Fruit fly (Drosophila melanogaster) whole organism, prepupa: ENCODE data around the gene be.

Source experiments
- CG10669 ChIP-seq: fragments of 200-800 bp; sonication (Bioruptor generic); optimal IDR thresholded peaks from 3 replicates; lab custom pipeline; 2018; ENCODE audit warnings: missing biosample characterization, mild to moderate bottlenecking, missing genetic modification characterization, moderate library complexity
- CG11294 ChIP-seq: fragments of 200-800 bp; sonication (Bioruptor generic); IDR thresholded peaks from 2 replicates; pipeline ENCODE4 v1.3.6; 2022; ENCODE audit warnings: missing biosample characterization, missing genetic modification characterization
- CG11902 ChIP-seq: fragments of 200-800 bp; sonication (Bioruptor generic); optimal IDR thresholded peaks from 3 replicates; lab custom pipeline; 2016; ENCODE audit warnings: missing biosample characterization, missing genetic modification characterization
- CG15336 ChIP-seq: fragments of 200-800 bp; sonication (Bioruptor generic); IDR thresholded peaks from 2 replicates; pipeline ENCODE4 v1.3.6; 2022; ENCODE audit warnings: missing biosample characterization, missing genetic modification characterization
- CG1621 ChIP-seq: fragments of 200-800 bp; sonication (Bioruptor generic); optimal IDR thresholded peaks from 3 replicates; lab custom pipeline; 2018; ENCODE audit warnings: missing biosample characterization, mild to moderate bottlenecking, missing genetic modification characterization
- CG16779 ChIP-seq: fragments of 200-800 bp; sonication (Bioruptor generic); optimal IDR thresholded peaks from 3 replicates; lab custom pipeline; 2017; ENCODE audit warnings: missing biosample characterization, mild to moderate bottlenecking, missing genetic modification characterization
- CG3032 ChIP-seq: fragments of 200-800 bp; optimal IDR thresholded peaks from 2 replicates; lab custom pipeline; 2019; ENCODE audit warnings: missing biosample characterization, mild to moderate bottlenecking, missing genetic modification characterization, moderate library complexity
- CG31627 ChIP-seq: fragments of 200-800 bp; sonication (Bioruptor generic); optimal IDR thresholded peaks from 3 replicates; lab custom pipeline; 2016; ENCODE audit warnings: missing biosample characterization, missing genetic modification characterization
- CG32006 ChIP-seq: fragments of 200-800 bp; sonication (Bioruptor generic); optimal IDR thresholded peaks from 3 replicates; lab custom pipeline; 2017; ENCODE audit warnings: missing biosample characterization, mild to moderate bottlenecking, missing genetic modification characterization
- CG4318 ChIP-seq: fragments of 200-800 bp; sonication (Bioruptor generic); optimal IDR thresholded peaks from 3 replicates; lab custom pipeline; 2017; ENCODE audit warnings: missing biosample characterization, mild to moderate bottlenecking, missing genetic modification characterization
- CG6163 ChIP-seq: fragments of 200-800 bp; sonication (Bioruptor generic); IDR thresholded peaks from 3 replicates; pipeline ENCODE4 v1.3.6; 2022; ENCODE audit warnings: missing biosample characterization, missing genetic modification characterization
- CG6808 ChIP-seq: fragments of 200-800 bp; sonication (Bioruptor generic); optimal IDR thresholded peaks from 3 replicates; lab custom pipeline; 2017; ENCODE audit warnings: missing biosample characterization, missing genetic modification characterization, mild to moderate bottlenecking, moderate library complexity, missing genetic modification reagents
- CG6854 ChIP-seq: fragments of 200-800 bp; sonication (Bioruptor generic); optimal IDR thresholded peaks from 2 replicates; lab custom pipeline; 2017; ENCODE audit warnings: missing biosample characterization, mild to moderate bottlenecking, missing genetic modification characterization
- CG7368 ChIP-seq: fragments of 200-800 bp; sonication (Bioruptor generic); optimal IDR thresholded peaks from 3 replicates; lab custom pipeline; 2016; ENCODE audit warnings: missing biosample characterization, missing genetic modification characterization
- CG8119 ChIP-seq: fragments of 200-800 bp; sonication (Bioruptor generic); IDR thresholded peaks from 3 replicates; pipeline ENCODE4 v1.3.6; 2022; ENCODE audit warnings: missing biosample characterization, missing genetic modification characterization
- CG8319 ChIP-seq: fragments of 200-800 bp; sonication (Bioruptor generic); optimal IDR thresholded peaks from 3 replicates; lab custom pipeline; 2016; ENCODE audit warnings: missing biosample characterization, missing genetic modification characterization
- CG8632 ChIP-seq: fragments of 200-800 bp; sonication (Bioruptor generic); optimal IDR thresholded peaks from 3 replicates; lab custom pipeline; 2016; ENCODE audit warnings: missing biosample characterization, missing genetic modification characterization
- CG9139 ChIP-seq: fragments of 200-800 bp; sonication (Bioruptor generic); optimal IDR thresholded peaks from 3 replicates; lab custom pipeline; 2017; ENCODE audit warnings: missing biosample characterization, mild to moderate bottlenecking, missing genetic modification characterization
- Eip75B ChIP-seq: fragments of 200-800 bp; sonication (Bioruptor generic); optimal IDR thresholded peaks from 3 replicates; lab custom pipeline; 2016; ENCODE audit warnings: missing biosample characterization, missing genetic modification characterization
- Eip78C ChIP-seq: fragments of 200-800 bp; sonication (Bioruptor generic); peaks from one replicate; lab custom pipeline; 2016; ENCODE audit warnings: missing biosample characterization, missing genetic modification characterization
- Eip93F ChIP-seq: fragments of 200-800 bp; sonication (Bioruptor generic); optimal IDR thresholded peaks from 2 replicates; lab custom pipeline; 2016; ENCODE audit warnings: missing biosample characterization, mild to moderate bottlenecking, missing genetic modification characterization
- Ets96B ChIP-seq: fragments of 200-800 bp; optimal IDR thresholded peaks from 2 replicates; lab custom pipeline; 2019; ENCODE audit warnings: missing biosample characterization, mild to moderate bottlenecking, missing genetic modification characterization, moderate library complexity
- Hr39 ChIP-seq: fragments of 200-800 bp; sonication (Bioruptor generic); optimal IDR thresholded peaks from 2 replicates; lab custom pipeline; 2016; ENCODE audit warnings: missing biosample characterization, missing genetic modification characterization
- Hr4 ChIP-seq: fragments of 200-800 bp; sonication (Bioruptor generic); optimal IDR thresholded peaks from 3 replicates; lab custom pipeline; 2016; ENCODE audit warnings: missing biosample characterization, missing genetic modification characterization
- Met ChIP-seq: fragments of 200-800 bp; sonication (Bioruptor generic); optimal IDR thresholded peaks from 3 replicates; lab custom pipeline; 2016; ENCODE audit warnings: missing biosample characterization, missing genetic modification characterization
- OdsH ChIP-seq: fragments of 200-800 bp; sonication (Bioruptor generic); optimal IDR thresholded peaks from 3 replicates; lab custom pipeline; 2016; ENCODE audit warnings: missing biosample characterization, missing genetic modification characterization
- Smox ChIP-seq: fragments of 200-800 bp; sonication (Bioruptor generic); optimal IDR thresholded peaks from 3 replicates; lab custom pipeline; 2016; ENCODE audit warnings: missing biosample characterization, missing genetic modification characterization
- Sox102F ChIP-seq: fragments of 200-800 bp; sonication (Bioruptor generic); optimal IDR thresholded peaks from 2 replicates; lab custom pipeline; 2016; ENCODE audit warnings: missing biosample characterization, mild to moderate bottlenecking, missing genetic modification characterization
- Sox14 ChIP-seq: fragments of 200-800 bp; sonication (Bioruptor generic); optimal IDR thresholded peaks from 3 replicates; lab custom pipeline; 2016; ENCODE audit warnings: missing biosample characterization, missing genetic modification characterization
- achi ChIP-seq: fragments of 200-800 bp; sonication (Bioruptor generic); optimal IDR thresholded peaks from 3 replicates; lab custom pipeline; 2016; ENCODE audit warnings: missing biosample characterization, missing genetic modification characterization
- acj6 ChIP-seq: fragments of 200-800 bp; sonication (Bioruptor generic); optimal IDR thresholded peaks from 3 replicates; lab custom pipeline; 2016; ENCODE audit warnings: missing biosample characterization, missing genetic modification characterization
- cyc ChIP-seq: fragments of 200-800 bp; sonication (Bioruptor generic); optimal IDR thresholded peaks from 3 replicates; lab custom pipeline; 2016; ENCODE audit warnings: missing biosample characterization, missing genetic modification characterization
- eg ChIP-seq: fragments of 200-800 bp; sonication (Bioruptor generic); IDR thresholded peaks from 3 replicates; pipeline ENCODE4 v1.3.6; 2022; ENCODE audit warnings: missing biosample characterization, missing genetic modification characterization
- esn ChIP-seq: fragments of 200-800 bp; sonication (Bioruptor generic); optimal IDR thresholded peaks from 2 replicates; lab custom pipeline; 2016; ENCODE audit warnings: missing biosample characterization, mild to moderate bottlenecking, missing genetic modification characterization, moderate library complexity
- fd59A ChIP-seq: fragments of 200-800 bp; sonication (Bioruptor generic); optimal IDR thresholded peaks from 2 replicates; lab custom pipeline; 2017; ENCODE audit warnings: missing biosample characterization, mild to moderate bottlenecking, missing genetic modification characterization, missing genetic modification reagents
- fd85E ChIP-seq: fragments of 200-800 bp; sonication (Bioruptor generic); optimal IDR thresholded peaks from 3 replicates; lab custom pipeline; 2016; ENCODE audit warnings: missing biosample characterization, missing genetic modification characterization
- fkh ChIP-seq: fragments of 200-800 bp; sonication (Bioruptor generic); optimal IDR thresholded peaks from 3 replicates; lab custom pipeline; 2017; ENCODE audit warnings: missing biosample characterization, mild to moderate bottlenecking, missing genetic modification characterization, moderate library complexity
- lz ChIP-seq: fragments of 200-800 bp; sonication (Bioruptor generic); optimal IDR thresholded peaks from 3 replicates; lab custom pipeline; 2016; ENCODE audit warnings: missing biosample characterization, missing genetic modification characterization
- pdm3 ChIP-seq: fragments of 200-800 bp; sonication (Bioruptor generic); optimal IDR thresholded peaks from 3 replicates; lab custom pipeline; 2016; ENCODE audit warnings: missing biosample characterization, missing genetic modification characterization
- salr ChIP-seq, 2 experiments: fragments of 200-800 bp; sonication (Bioruptor generic); optimal IDR thresholded peaks; 3 replicates each; lab custom pipeline; 2016 to 2018; ENCODE audit warnings: missing biosample characterization in 2 of 2, missing genetic modification characterization in 2 of 2, mild to moderate bottlenecking in 1 of 2
- spab ChIP-seq: fragments of 200-800 bp; sonication (Bioruptor generic); optimal IDR thresholded peaks from 2 replicates; lab custom pipeline; 2017; ENCODE audit warnings: missing biosample characterization, mild to moderate bottlenecking, missing genetic modification characterization, missing genetic modification reagents
- ss ChIP-seq, 2 experiments: fragments of 200-800 bp; sonication (Bioruptor generic); optimal IDR thresholded peaks; 2 replicates in 1 of 2; 3 replicates in 1 of 2; lab custom pipeline; 2017 to 2018; ENCODE audit warnings: mild to moderate bottlenecking in 2 of 2, missing biosample characterization in 2 of 2, missing genetic modification characterization in 2 of 2, moderate library complexity in 1 of 2
- svp ChIP-seq: fragments of 200-800 bp; sonication (Bioruptor generic); peaks from one replicate; lab custom pipeline; 2016; ENCODE audit warnings: missing biosample characterization, missing genetic modification characterization
- topi ChIP-seq: fragments of 200-800 bp; sonication (Bioruptor generic); optimal IDR thresholded peaks from 3 replicates; lab custom pipeline; 2016; ENCODE audit warnings: missing biosample characterization, missing genetic modification characterization

Gene be

DNA sequence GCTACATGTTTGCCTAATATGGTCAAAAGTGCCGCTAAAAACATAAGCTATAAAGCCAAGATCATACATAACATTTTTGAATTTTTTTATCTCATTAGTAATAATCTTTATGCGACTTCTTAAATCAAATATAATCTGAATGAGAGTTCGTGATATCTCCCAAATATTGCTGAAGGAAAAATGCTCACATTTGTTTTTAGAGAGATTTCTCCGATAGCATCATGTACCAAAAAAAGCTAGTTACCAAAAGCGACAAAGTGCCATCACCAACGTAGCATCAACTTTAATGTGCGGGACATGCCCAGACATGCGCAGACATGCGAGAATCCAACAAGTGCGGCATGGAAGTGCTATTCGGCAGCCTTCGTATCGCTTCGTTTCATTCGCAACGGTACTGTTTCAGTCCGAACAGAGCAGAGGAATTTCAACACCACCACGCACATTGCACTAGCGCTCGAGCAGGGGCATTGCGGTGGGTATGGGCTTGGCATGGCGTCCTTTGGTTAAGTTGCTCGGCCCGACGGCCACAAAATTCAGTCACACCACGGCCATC, 65.0 kb downstream of the be start, which contains the start of gene Rab3-GEF:
Gene Rab3-GEF (plus strand): TSS at position 537 of the 553 bp plus-strand sequence.
- peak; percentile 9 for TF ChIP-seq Eip78C
- TF ChIP-seq topi (GFP tag; lab: Kevin White, UChicago), result no peak
- no peak for TF ChIP-seq Smox (GFP tag; lab: Kevin White, UChicago)

DNA sequence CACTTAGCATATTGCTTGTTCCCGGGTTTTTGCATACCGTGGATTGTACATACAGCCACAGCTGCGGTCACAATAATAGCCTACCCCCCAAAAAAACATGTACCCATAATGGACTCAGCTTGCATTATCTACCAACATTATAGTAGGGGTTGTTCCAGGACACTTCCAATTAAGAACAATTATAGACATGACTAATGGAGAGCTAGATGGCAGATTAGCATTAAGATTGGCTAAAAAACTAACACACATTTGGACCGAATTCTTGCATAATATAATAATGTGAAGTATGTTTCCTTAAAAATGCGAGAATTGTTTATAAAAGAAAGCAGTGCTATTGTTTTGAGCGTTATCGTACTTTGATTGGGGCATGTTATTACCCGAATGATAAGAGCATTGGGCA, 66.1 kb downstream of the be start:
- TF ChIP-seq esn (GFP tag; lab: Kevin White, UChicago) (no peak), CG11294 (GFP tag; lab: Robert Waterston, UW) (no peak), CG8319 (no peak), CG8119 (no peak), OdsH (GFP tag; lab: Kevin White, UChicago) (no peak), pdm3 (GFP tag; lab: Kevin White, UChicago) (no peak), Eip93F (GFP tag; lab: Kevin White, UChicago) (no peak), fd85E (GFP tag; lab: Kevin White, UChicago) (no peak), spab (GFP tag; lab: Kevin White, UChicago) (no peak), Ets96B (no peak), Eip78C (peak; percentile 34), svp (GFP tag; lab: Kevin White, UChicago) (peak; percentile 68), Hr39 (GFP tag; lab: Kevin White, UChicago) (peak; percentile 7), CG31627 (GFP tag; lab: Kevin White, UChicago) (peak; percentile 13), acj6 (GFP tag; lab: Kevin White, UChicago) (peak; percentile 6), fd59A (GFP tag; lab: Kevin White, UChicago) (no peak), Hr4 (GFP tag; lab: Kevin White, UChicago) (no peak), Sox102F (GFP tag; lab: Kevin White, UChicago) (no peak), CG10669 (GFP tag; lab: Kevin White, UChicago) (peak; percentile 14), CG15336 (no peak), lz (GFP tag; lab: Kevin White, UChicago) (peak; percentile 4), Sox14 (GFP tag; lab: Kevin White, UChicago) (no peak), CG6163 (GFP tag; lab: Robert Waterston, UW) (no peak), CG3032 (tag; lab: Kevin White, UChicago) (no peak), CG8632 (GFP tag; lab: Kevin White, UChicago) (no peak), fkh (no peak), CG32006 (peak; percentile 21), CG1621 (tag; lab: Kevin White, UChicago) (no peak), cyc (GFP tag; lab: Kevin White, UChicago) (no peak), CG7368 (GFP tag; lab: Kevin White, UChicago) (no peak), Eip75B (GFP tag; lab: Kevin White, UChicago) (peak; percentile 8), topi (GFP tag; lab: Kevin White, UChicago) (peak; percentile 10), CG11902 (GFP tag; lab: Kevin White, UChicago) (no peak), CG4318 (GFP tag; lab: Kevin White, UChicago) (no peak), Met (GFP tag; lab: Kevin White, UChicago) (peak; percentile 3)

- TF ChIP-seq CG11902 (GFP tag; lab: Kevin White, UChicago), result no peak
- TF ChIP-seq eg, result no peak
- TF ChIP-seq CG16779 (tag; lab: Kevin White, UChicago), result no peak
- TF ChIP-seq fkh, result no peak
- TF ChIP-seq CG6808 (GFP tag; lab: Kevin White, UChicago), result no peak
- no peak for TF ChIP-seq CG6854 (GFP tag; lab: Kevin White, UChicago)
- no peak for TF ChIP-seq acj6 (GFP tag; lab: Kevin White, UChicago)
- TF ChIP-seq achi (GFP tag; lab: Kevin White, UChicago), result no peak
- TF ChIP-seq CG9139, result no peak
- no peak for TF ChIP-seq salr (GFP tag; optimal IDR thresholded peaks at IDR 0.05; lab: Kevin White, UChicago)
- TF ChIP-seq spab (GFP tag; lab: Kevin White, UChicago), result no peak
- no peak for TF ChIP-seq Eip75B (GFP tag; lab: Kevin White, UChicago)
- TF ChIP-seq ss (GFP tag; optimal IDR thresholded peaks at IDR 0.05; lab: Kevin White, UChicago), result no peak
- no peak for TF ChIP-seq CG8632 (GFP tag; lab: Kevin White, UChicago)
- TF ChIP-seq pdm3 (GFP tag; lab: Kevin White, UChicago), result no peak
Observed at dm6 chrX:15091159-15091558, 66.9 kb downstream of the be start.
